Worm (Caenorhabditis elegans): ENCODE measurements around the gene W02H5.8.

W02H5.8 gene

DNA sequence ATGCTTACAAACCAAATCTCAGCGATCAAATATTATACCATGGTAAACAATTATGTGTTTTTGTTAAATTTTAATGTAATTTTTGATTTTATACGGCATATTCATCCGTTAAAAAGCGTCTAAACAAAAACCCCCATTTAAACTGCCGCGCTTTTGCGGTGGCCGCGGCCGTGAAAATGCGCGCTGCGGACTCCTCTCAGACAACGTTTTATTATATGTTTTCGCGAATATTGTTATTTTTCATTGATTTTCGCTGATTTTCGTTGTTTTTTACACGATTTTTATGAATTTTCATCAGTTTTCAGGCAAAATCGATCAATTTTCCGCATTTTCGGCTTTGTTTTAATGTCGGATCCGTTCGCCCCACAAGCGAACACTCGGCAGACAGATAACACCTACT is 13.9 kb downstream of the W02H5.8 start, which contains the start of gene W02H5.19:
Gene W02H5.19 (plus strand): TSS at position 346 of the 400 bp plus-strand sequence.
- TF ChIP-seq nhr-10 (tag; optimal IDR thresholded peaks at IDR 0.05) (no peak), vab-7 (GFP tag; IDR thresholded peaks at IDR 0.05) (peak; percentile 35; the same call in 1 of the 2 replicates), T20F7.1 (GFP tag; optimal IDR thresholded peaks at IDR 0.05) (no peak), ZK546.5 (tag; optimal IDR thresholded peaks at IDR 0.05) (no peak), duxl-1 (tag; optimal IDR thresholded peaks at IDR 0.05; ENCODE audit: poor library complexity) (peak; percentile 90), mxl-3 (GFP tag; optimal IDR thresholded peaks at IDR 0.05) (peak; percentile 30), nhr-76 (tag; optimal IDR thresholded peaks at IDR 0.05) (no peak), Y5F2A.4 (GFP tag; optimal IDR thresholded peaks at IDR 0.05) (no peak), egl-43 (GFP tag; IDR thresholded peaks at IDR 0.05) (no peak), unc-130 (GFP tag; optimal IDR thresholded peaks at IDR 0.05) (peak; percentile 65), lin-13 (GFP tag; optimal IDR thresholded peaks at IDR 0.05) (no peak), gei-8 (GFP tag; optimal IDR thresholded peaks at IDR 0.05) (no peak), unc-62 (GFP tag; optimal IDR thresholded peaks at IDR 0.05 in 1 of 2) (no peak), unc-62 (tag; optimal IDR thresholded peaks at IDR 0.05) (no peak), lir-3 (tag; optimal IDR thresholded peaks at IDR 0.05) (no peak), ceh-28 (tag; optimal IDR thresholded peaks at IDR 0.05) (no peak), nhr-102 (tag; optimal IDR thresholded peaks at IDR 0.05) (peak; percentile 72), rbr-2 (tag; optimal IDR thresholded peaks at IDR 0.05) (peak; percentile 60), jun-1 (tag; optimal IDR thresholded peaks at IDR 0.05) (no peak), daf-8 (GFP tag; IDR thresholded peaks at IDR 0.05) (no peak), hlh-11 (tag; optimal IDR thresholded peaks at IDR 0.05) (peak; percentile 65), dpl-1 (GFP tag; optimal IDR thresholded peaks at IDR 0.05) (peak; percentile 98), spr-1 (tag; optimal IDR thresholded peaks at IDR 0.05) (no peak), spr-3 (GFP tag; optimal IDR thresholded peaks at IDR 0.05) (no peak), lin-39 (tag; optimal IDR thresholded peaks at IDR 0.05) (no peak), tra-1 (GFP tag; IDR thresholded peaks at IDR 0.05) (no peak), fkh-10 (GFP tag; optimal IDR thresholded peaks at IDR 0.05) (no peak), set-16 (GFP tag; IDR thresholded peaks at IDR 0.05) (no peak), zag-1 (tag; optimal IDR thresholded peaks at IDR 0.05) (no peak), snpc-1.2 (GFP tag; IDR thresholded peaks at IDR 0.05) (no peak), F49E8.2 (tag; optimal IDR thresholded peaks at IDR 0.05; ENCODE audit: borderline replicate concordance) (peak; percentile 52), ctbp-1 (GFP tag; IDR thresholded peaks at IDR 0.05) (no peak), ceh-20 (GFP tag; IDR thresholded peaks at IDR 0.05) (0 out of 2 replicates have a peak, but pooled peaks have one; percentile 32), php-3 (GFP tag; IDR thresholded peaks at IDR 0.05) (peak; percentile 13; the same call in 1 of the 2 replicates), dve-1 (tag; optimal IDR thresholded peaks at IDR 0.05; ENCODE audit: insufficient read depth) (peak; percentile 72), D1046.2 (GFP tag; IDR thresholded peaks at IDR 0.05) (0 out of 2 replicates have a peak, but pooled peaks have one; percentile 25), aly-2 (tag; optimal IDR thresholded peaks at IDR 0.05) (no peak), ztf-11 (tag; optimal IDR thresholded peaks at IDR 0.05) (no peak), F37D6.2 (tag; optimal IDR thresholded peaks at IDR 0.05) (peak; percentile 29), ceh-44 (GFP tag; IDR thresholded peaks at IDR 0.05) (0 out of 2 replicates have a peak, but pooled peaks have one; percentile 22), mdt-29 (GFP tag; IDR thresholded peaks at IDR 0.05) (no peak), ama-1 (optimal IDR thresholded peaks at IDR 0.05) (no peak), lin-29 (GFP tag; IDR thresholded peaks at IDR 0.05) (no peak), nhr-41 (GFP tag; IDR thresholded peaks at IDR 0.05) (no peak), nhr-28 (tag; optimal IDR thresholded peaks at IDR 0.05) (peak; percentile 27), lin-15B (tag; optimal IDR thresholded peaks at IDR 0.05) (no peak), nhr-237 (tag; optimal IDR thresholded peaks at IDR 0.05) (no peak), skn-1 (tag; optimal IDR thresholded peaks at IDR 0.05) (no peak), mdl-1 (tag; optimal IDR thresholded peaks at IDR 0.05) (no peak), egl-27 (tag; optimal IDR thresholded peaks at IDR 0.05) (no peak), T26A8.4 (GFP tag; IDR thresholded peaks at IDR 0.05) (0 out of 2 replicates have a peak, but pooled peaks have one; percentile 30), lim-7 (GFP tag; IDR thresholded peaks at IDR 0.05) (no peak), Y75B8A.6 (GFP tag; IDR thresholded peaks at IDR 0.05) (no peak)
